Fruit fly (Drosophila melanogaster): Measurements from ENCODE around the gene CG32069.

- TF ChIP-seq gem (tag; optimal IDR thresholded peaks at IDR 0.05) (peak; percentile 98), CrebB (tag; optimal IDR thresholded peaks at IDR 0.05) (peak; percentile 95), shn (GFP tag; optimal IDR thresholded peaks at IDR 0.05) (peak; percentile 92), CG31224 (GFP tag; IDR thresholded peaks at IDR 0.05) (peak; percentile 80), wek (GFP tag; optimal IDR thresholded peaks at IDR 0.05) (peak; percentile 78), CG1233 (GFP tag; optimal IDR thresholded peaks at IDR 0.05) (peak; percentile 95), Nf-YA (GFP tag; IDR thresholded peaks at IDR 0.05) (peak; percentile 96)
These were observed 22.3 kb upstream of the CG32069 start for dm6 chr3L:11084557-11085231.
